Fruit fly (Drosophila melanogaster) whole organism, embryonic: Measurements from ENCODE around the gene CG3726.

ENCODE experiments used
- Antp ChIP-seq: fragments of 200-800 bp; sonication (Bioruptor generic); optimal IDR thresholded peaks from 3 replicates; lab custom pipeline; 2016; ENCODE audit warnings: missing biosample characterization, missing genetic modification characterization
- BEAF-32 ChIP-seq: fragments of 200-800 bp; sonication (Bioruptor generic); optimal IDR thresholded peaks from 3 replicates; lab custom pipeline; 2017; ENCODE audit warnings: missing biosample characterization, missing genetic modification characterization, mild to moderate bottlenecking, moderate library complexity, missing genetic modification reagents
- Bteb2 ChIP-seq: fragments of 200-800 bp; sonication (Bioruptor generic); optimal IDR thresholded peaks from 2 replicates; lab custom pipeline; 2016; ENCODE audit warnings: missing biosample characterization, missing genetic modification characterization
- CG10209 ChIP-seq: fragments of 200-800 bp; sonication (Bioruptor generic); optimal IDR thresholded peaks from 3 replicates; lab custom pipeline; 2017; ENCODE audit warnings: missing biosample characterization, mild to moderate bottlenecking, missing genetic modification characterization, missing genetic modification reagents
- CG11456 ChIP-seq: fragments of 200-800 bp; sonication (Bioruptor generic); IDR thresholded peaks from 3 replicates; pipeline ENCODE4 v1.3.6; 2022; ENCODE audit warnings: missing biosample characterization, missing genetic modification characterization
- CG12659 ChIP-seq: fragments of 200-800 bp; sonication (Bioruptor generic); optimal IDR thresholded peaks from 3 replicates; lab custom pipeline; 2017; ENCODE audit warnings: mild to moderate bottlenecking, missing biosample characterization, missing genetic modification reagents, missing genetic modification characterization
- CG15479 ChIP-seq: fragments of 200-800 bp; sonication (Bioruptor generic); optimal IDR thresholded peaks from 3 replicates; lab custom pipeline; 2019; ENCODE audit warnings: missing biosample characterization, mild to moderate bottlenecking, missing genetic modification characterization, moderate library complexity
- CG16815 ChIP-seq: fragments of 200-800 bp; sonication (Bioruptor generic); optimal IDR thresholded peaks from 3 replicates; lab custom pipeline; 2017; ENCODE audit warnings: missing biosample characterization, mild to moderate bottlenecking, missing genetic modification characterization
- CG17802 ChIP-seq: fragments of 200-800 bp; sonication (Bioruptor generic); optimal IDR thresholded peaks from 2 replicates; lab custom pipeline; 2018; ENCODE audit warnings: missing biosample characterization, mild to moderate bottlenecking, missing genetic modification characterization, moderate library complexity
- CG3065 ChIP-seq: fragments of 200-800 bp; sonication (Bioruptor generic); optimal IDR thresholded peaks from 2 replicates; lab custom pipeline; 2016; ENCODE audit warnings: missing biosample characterization, missing genetic modification characterization
- CG3726 ChIP-seq: fragments of 200-800 bp; sonication (Bioruptor generic); IDR thresholded peaks from 3 replicates; pipeline ENCODE4, ENCODE4 v1.3.6; 2022; ENCODE audit warnings: missing biosample characterization, missing genetic modification characterization
- CG3838 ChIP-seq: fragments of 200-800 bp; sonication (Bioruptor generic); optimal IDR thresholded peaks from 3 replicates; lab custom pipeline; 2016; ENCODE audit warnings: missing biosample characterization, missing genetic modification characterization
- CG4707 ChIP-seq: fragments of 200-800 bp; sonication (Bioruptor generic); optimal IDR thresholded peaks from 2 replicates; lab custom pipeline; 2018; ENCODE audit warnings: missing biosample characterization, mild to moderate bottlenecking, missing genetic modification characterization, moderate library complexity
- CG6689 ChIP-seq: fragments of 200-800 bp; sonication (Bioruptor generic); IDR thresholded peaks from 2 replicates; pipeline ENCODE4 v1.3.6; 2022; ENCODE audit warnings: missing biosample characterization, missing genetic modification characterization
- CG7357 ChIP-seq: fragments of 200-800 bp; sonication (Bioruptor generic); IDR thresholded peaks from 3 replicates; pipeline ENCODE4 v1.3.6; 2022; ENCODE audit warnings: missing biosample characterization, missing genetic modification characterization
- CG7987 ChIP-seq: fragments of 200-800 bp; sonication (Bioruptor generic); optimal IDR thresholded peaks from 2 replicates; lab custom pipeline; 2018; ENCODE audit warnings: missing biosample characterization, mild to moderate bottlenecking, missing genetic modification characterization, moderate library complexity
- CG8388 ChIP-seq: fragments of 200-800 bp; sonication (Bioruptor generic); optimal IDR thresholded peaks from 2 replicates; lab custom pipeline; 2019; ENCODE audit warnings: missing biosample characterization, mild to moderate bottlenecking, missing genetic modification characterization, moderate library complexity
- CG9609 ChIP-seq: fragments of 200-800 bp; sonication (Bioruptor generic); optimal IDR thresholded peaks from 3 replicates; lab custom pipeline; 2016; ENCODE audit warnings: missing biosample characterization, missing genetic modification characterization
- CrebB ChIP-seq: fragments of 200-800 bp; sonication (Bioruptor generic); optimal IDR thresholded peaks from 3 replicates; lab custom pipeline; 2018; ENCODE audit warnings: missing biosample characterization, mild to moderate bottlenecking, missing genetic modification characterization
- D19A ChIP-seq: fragments of 200-800 bp; optimal IDR thresholded peaks from 3 replicates; lab custom pipeline; 2019; ENCODE audit warnings: missing biosample characterization, mild to moderate bottlenecking, missing genetic modification characterization, moderate library complexity
- Dfd ChIP-seq, 2 experiments: fragments of >200 bp; optimal IDR thresholded peaks; 2 replicates each; lab custom pipeline; 2017; ENCODE audit warnings: missing biosample characterization in 2 of 2, missing genetic modification characterization in 2 of 2
- Doc2 ChIP-seq: fragments of 200-800 bp; sonication (Bioruptor generic); IDR thresholded peaks from 2 replicates; pipeline ENCODE4 v1.3.6; 2022; ENCODE audit warnings: missing biosample characterization, missing genetic modification characterization
- ERR ChIP-seq: fragments of 200-800 bp; sonication (Bioruptor generic); optimal IDR thresholded peaks from 2 replicates; lab custom pipeline; 2016; ENCODE audit warnings: missing biosample characterization, missing genetic modification characterization
- GATAe ChIP-seq: fragments of 200-800 bp; sonication (Bioruptor generic); conservative IDR thresholded peaks from 2 replicates; pipeline ENCODE4 v1.3.6; 2022; ENCODE audit warnings: missing biosample characterization, missing genetic modification characterization
- HLH3B ChIP-seq: fragments of 200-800 bp; sonication (Bioruptor generic); IDR thresholded peaks from 2 replicates; pipeline ENCODE4 v1.3.6; 2022; ENCODE audit warnings: missing biosample characterization, missing genetic modification characterization
- HLHmδ ChIP-seq: fragments of 200-800 bp; sonication (Bioruptor generic); optimal IDR thresholded peaks from 2 replicates; lab custom pipeline; 2018; ENCODE audit warnings: missing biosample characterization, mild to moderate bottlenecking, missing genetic modification characterization, moderate library complexity
- HmgD ChIP-seq: fragments of 200-800 bp; sonication (Bioruptor generic); optimal IDR thresholded peaks from 3 replicates; lab custom pipeline; 2016; ENCODE audit warnings: missing biosample characterization, missing genetic modification characterization
- MESR4 ChIP-seq: fragments of 200-800 bp; sonication (Bioruptor generic); optimal IDR thresholded peaks from 2 replicates; lab custom pipeline; 2018; ENCODE audit warnings: missing biosample characterization, mild to moderate bottlenecking, missing genetic modification characterization, moderate library complexity
- Mes4 ChIP-seq: fragments of 200-800 bp; sonication (Bioruptor generic); optimal IDR thresholded peaks from 2 replicates; lab custom pipeline; 2016; ENCODE audit warnings: missing biosample characterization, missing genetic modification characterization
- Pdp1 ChIP-seq, 2 experiments: fragments of 200-800 bp; sonication (Bioruptor generic); optimal IDR thresholded peaks; 3 replicates each; lab custom pipeline; 2016; ENCODE audit warnings: missing biosample characterization in 2 of 2, missing genetic modification characterization in 2 of 2, mild to moderate bottlenecking in 1 of 2, moderate library complexity in 1 of 2
- abd-A ChIP-seq: fragments of 200-800 bp; sonication (Bioruptor generic); optimal IDR thresholded peaks from 3 replicates; lab custom pipeline; 2019; ENCODE audit warnings: missing biosample characterization, mild to moderate bottlenecking, missing genetic modification characterization, moderate library complexity
- aop ChIP-seq: fragments of 200-800 bp; sonication (Bioruptor generic); IDR thresholded peaks from 2 replicates; pipeline ENCODE4 v1.3.6; 2022; ENCODE audit warnings: missing biosample characterization, missing genetic modification characterization
- ato ChIP-seq: fragments of 200-800 bp; sonication (Bioruptor generic); IDR thresholded peaks from 2 replicates; pipeline ENCODE4 v1.3.6; 2022; ENCODE audit warnings: missing biosample characterization, missing genetic modification characterization; ENCODE audit not compliant: partially characterized antibody
- bigmax ChIP-seq: fragments of 200-800 bp; sonication (Bioruptor generic); optimal IDR thresholded peaks from 2 replicates; lab custom pipeline; 2018; ENCODE audit warnings: missing biosample characterization, mild to moderate bottlenecking, missing genetic modification characterization
- bowl ChIP-seq: fragments of 200-800 bp; sonication (Bioruptor generic); IDR thresholded peaks from 2 replicates; pipeline ENCODE4 v1.3.6; 2022; ENCODE audit warnings: missing biosample characterization, missing genetic modification characterization
- cg ChIP-seq: fragments of 200-800 bp; sonication (Bioruptor generic); optimal IDR thresholded peaks from 3 replicates; lab custom pipeline; 2019; ENCODE audit warnings: missing biosample characterization, mild to moderate bottlenecking, missing genetic modification characterization, moderate library complexity
- chn ChIP-seq: fragments of 200-800 bp; sonication (Bioruptor generic); optimal IDR thresholded peaks from 2 replicates; lab custom pipeline; 2016; ENCODE audit warnings: missing biosample characterization, missing genetic modification characterization
- dan ChIP-seq: fragments of 200-800 bp; sonication (Bioruptor generic); IDR thresholded peaks from 2 replicates; pipeline ENCODE4 v1.3.6; 2022; ENCODE audit warnings: missing biosample characterization, missing genetic modification characterization
- danr ChIP-seq: fragments of 200-800 bp; sonication (Bioruptor generic); IDR thresholded peaks from 2 replicates; pipeline ENCODE4 v1.3.6; 2022; ENCODE audit warnings: missing biosample characterization, missing genetic modification characterization
- dimm ChIP-seq: fragments of 200-800 bp; sonication (Bioruptor generic); IDR thresholded peaks from 2 replicates; pipeline ENCODE4 v1.3.6; 2022; ENCODE audit warnings: missing biosample characterization, missing genetic modification characterization
- dmrt11E ChIP-seq: fragments of 200-800 bp; sonication (Bioruptor generic); optimal IDR thresholded peaks from 3 replicates; lab custom pipeline; 2018; ENCODE audit warnings: missing biosample characterization, mild to moderate bottlenecking, missing genetic modification characterization, moderate library complexity
- fd64A ChIP-seq: fragments of 200-800 bp; sonication (Bioruptor generic); optimal IDR thresholded peaks from 3 replicates; lab custom pipeline; 2018; ENCODE audit warnings: missing biosample characterization, mild to moderate bottlenecking, missing genetic modification characterization
- fu2 ChIP-seq: fragments of 200-800 bp; sonication (Bioruptor generic); optimal IDR thresholded peaks from 2 replicates; lab custom pipeline; 2016; ENCODE audit warnings: missing biosample characterization, missing genetic modification characterization
- ind ChIP-seq: fragments of 200-800 bp; sonication (Bioruptor generic); optimal IDR thresholded peaks from 3 replicates; lab custom pipeline; 2016; ENCODE audit warnings: missing biosample characterization, missing genetic modification characterization
- oc ChIP-seq: fragments of 200-800 bp; sonication (Bioruptor generic); optimal IDR thresholded peaks from 2 replicates; lab custom pipeline; 2018; ENCODE audit warnings: missing biosample characterization, mild to moderate bottlenecking, missing genetic modification characterization, moderate library complexity
- org-1 ChIP-seq: fragments of 200-800 bp; sonication (Bioruptor generic); optimal IDR thresholded peaks from 2 replicates; lab custom pipeline; 2017; ENCODE audit warnings: missing biosample characterization, missing genetic modification characterization
- pita ChIP-seq: fragments of 200-800 bp; sonication (Bioruptor generic); optimal IDR thresholded peaks from 2 replicates; lab custom pipeline; 2017; ENCODE audit warnings: missing biosample characterization, mild to moderate bottlenecking, missing genetic modification characterization
- rib ChIP-seq: fragments of 200-800 bp; sonication (Bioruptor generic); IDR thresholded peaks from 2 replicates; pipeline ENCODE4 v1.3.6; 2022; ENCODE audit warnings: missing biosample characterization, missing genetic modification characterization
- sc ChIP-seq, 3 experiments: fragments of >200 bp in 2 of 3; fragments of 200-800 bp in 1 of 3; sonication (Bioruptor generic) in 1 of 3; optimal IDR thresholded peaks; 2 replicates in 2 of 3; 3 replicates in 1 of 3; lab custom pipeline; 2017; ENCODE audit warnings: mild to moderate bottlenecking in 1 of 3, missing biosample characterization in 1 of 3, missing genetic modification characterization in 1 of 3, missing genetic modification reagents in 1 of 3

The CG3726 gene

dm6 chrX:5969860-5970665 lies 53.2 kb downstream of the CG3726 start (continued):
- 0 out of 3 replicates have a peak, but pooled peaks have one; percentile 26 for TF ChIP-seq CG3726 (GFP tag; lab: Robert Waterston, UW)
- TF ChIP-seq bigmax (GFP tag; lab: Kevin White, UChicago), result no peak
- TF ChIP-seq rib, result no peak
- no peak for TF ChIP-seq fu2 (GFP tag; lab: Kevin White, UChicago)
- no peak for TF ChIP-seq CG11456 (GFP tag; lab: Robert Waterston, UW)
- TF ChIP-seq abd-A (tag; lab: Kevin White, UChicago), result no peak
- peak; percentile 38 for TF ChIP-seq HLH3B (GFP tag; lab: Robert Waterston, UW)
- TF ChIP-seq fd64A (GFP tag; lab: Kevin White, UChicago), result peak; percentile 29
- TF ChIP-seq Pdp1 (GFP tag; optimal IDR thresholded peaks at IDR 0.05; lab: Kevin White, UChicago), result peak in 1 of 2 experiments; percentile 15
- TF ChIP-seq Dfd (GFP tag; optimal IDR thresholded peaks at IDR 0.05; lab: Kevin White, UChicago), result no peak
- TF ChIP-seq pita (GFP tag; lab: Kevin White, UChicago), result no peak
- no peak for TF ChIP-seq CrebB (tag; lab: Kevin White, UChicago)
- no peak for TF ChIP-seq BEAF-32 (GFP tag; lab: Kevin White, UChicago)
- no peak for TF ChIP-seq dimm (GFP tag; lab: Robert Waterston, UW)
- TF ChIP-seq D19A (tag; lab: Kevin White, UChicago), result peak; percentile 35
- TF ChIP-seq CG15479 (GFP tag; lab: Kevin White, UChicago), result no peak
- no peak for TF ChIP-seq CG3065
- no peak for TF ChIP-seq Doc2
- peak; percentile 53 for TF ChIP-seq CG10209 (GFP tag; lab: Kevin White, UChicago)
- peak; percentile 60 for TF ChIP-seq dmrt11E (tag; lab: Kevin White, UChicago)
- no peak for TF ChIP-seq CG3838 (GFP tag; lab: Kevin White, UChicago)
- no peak for TF ChIP-seq oc (tag; lab: Kevin White, UChicago)
- peak; percentile 28 for TF ChIP-seq CG8388
- no peak for TF ChIP-seq CG9609 (GFP tag; lab: Kevin White, UChicago)
- TF ChIP-seq ato, result no peak
- peak; percentile 12; the same call in 1 of the 3 replicates for TF ChIP-seq CG7357
- TF ChIP-seq MESR4 (GFP tag; lab: Kevin White, UChicago), result no peak
- peak; percentile 31 for TF ChIP-seq cg (GFP tag; lab: Kevin White, UChicago)
- TF ChIP-seq chn, result peak; percentile 8
- TF ChIP-seq CG12659 (GFP tag; lab: Kevin White, UChicago), result peak; percentile 52
- peak; percentile 17 for TF ChIP-seq CG16815 (GFP tag; lab: Kevin White, UChicago)
- TF ChIP-seq Antp (GFP tag; lab: Kevin White, UChicago), result no peak
- no peak for TF ChIP-seq bowl (GFP tag; lab: Robert Waterston, UW)
- no peak for TF ChIP-seq sc (optimal IDR thresholded peaks at IDR 0.05; lab: Kevin White, UChicago)
- TF ChIP-seq sc (GFP tag; optimal IDR thresholded peaks at IDR 0.05; lab: Kevin White, UChicago), result no peak
- TF ChIP-seq ERR (GFP tag; lab: Kevin White, UChicago), result no peak
- no peak for TF ChIP-seq GATAe (GFP tag; lab: Robert Waterston, UW)
- peak; percentile 69 for TF ChIP-seq CG6689 (GFP tag; lab: Robert Waterston, UW)
- peak; percentile 26; the same call in 1 of the 2 replicates for TF ChIP-seq danr (GFP tag; lab: Robert Waterston, UW)
- no peak for TF ChIP-seq Bteb2 (GFP tag; lab: Kevin White, UChicago)
- TF ChIP-seq CG17802 (tag; lab: Kevin White, UChicago), result no peak
- no peak for TF ChIP-seq HmgD
- no peak for TF ChIP-seq CG4707
- no peak for TF ChIP-seq aop
- TF ChIP-seq ind (GFP tag; lab: Kevin White, UChicago), result no peak
- 0 out of 2 replicates have a peak, but pooled peaks have one; percentile 26 for TF ChIP-seq dan
- TF ChIP-seq HLHmδ, result no peak
- TF ChIP-seq Mes4 (GFP tag; lab: Kevin White, UChicago), result no peak
- no peak for TF ChIP-seq CG7987 (GFP tag; lab: Kevin White, UChicago)
- peak; percentile 20 for TF ChIP-seq org-1
